Fruit fly (Drosophila melanogaster): ENCODE measurements around the gene mRpL19.

The mRpL19 gene

dm6 chr3R:8684328-8685177, 10.6 kb downstream of the mRpL19 start, which contains the start of gene CG44227:
Gene CG44227, minus strand, starts transcription at chr3R:8685176.
- no peak for TF ChIP-seq achi (GFP tag; optimal IDR thresholded peaks at IDR 0.05)
- no peak for TF ChIP-seq CG3032 (tag; optimal IDR thresholded peaks at IDR 0.05)
- TF ChIP-seq cyc (GFP tag; optimal IDR thresholded peaks at IDR 0.05), result no peak
- TF ChIP-seq CG6808 (GFP tag; optimal IDR thresholded peaks at IDR 0.05), result no peak
- TF ChIP-seq fd59A (GFP tag; optimal IDR thresholded peaks at IDR 0.05), result no peak
- TF ChIP-seq ss (GFP tag; optimal IDR thresholded peaks at IDR 0.05), result no peak
- no peak for TF ChIP-seq CG16779 (tag; optimal IDR thresholded peaks at IDR 0.05)
- TF ChIP-seq Sox15 (GFP tag; optimal IDR thresholded peaks at IDR 0.05), result no peak
- TF ChIP-seq CG3919 (GFP tag; optimal IDR thresholded peaks at IDR 0.05), result no peak
- no peak for TF ChIP-seq svp (GFP tag)

dm6 chr3R:8686446-8686845, 12.5 kb downstream of the mRpL19 start:
- TF ChIP-seq CG8119 (GFP tag; IDR thresholded peaks at IDR 0.05), result no peak
- no peak for TF ChIP-seq Sox15 (GFP tag; optimal IDR thresholded peaks at IDR 0.05)
- no peak for TF ChIP-seq pdm3 (GFP tag; optimal IDR thresholded peaks at IDR 0.05)

- TF ChIP-seq CG9139 (GFP tag; optimal IDR thresholded peaks at IDR 0.05) (peak; percentile 95), svp (GFP tag) (peak; percentile 37), CG6276 (GFP tag; optimal IDR thresholded peaks at IDR 0.05) (peak; percentile 95), CG10669 (GFP tag; optimal IDR thresholded peaks at IDR 0.05) (peak; percentile 81), achi (GFP tag; optimal IDR thresholded peaks at IDR 0.05) (peak; percentile 79), CG31627 (GFP tag; optimal IDR thresholded peaks at IDR 0.05) (no peak), dac (GFP tag; optimal IDR thresholded peaks at IDR 0.05) (peak; percentile 62), net (GFP tag; optimal IDR thresholded peaks at IDR 0.05) (peak; percentile 91), Sox14 (GFP tag; optimal IDR thresholded peaks at IDR 0.05) (peak; percentile 9), CG11294 (GFP tag; IDR thresholded peaks at IDR 0.05) (peak; percentile 68; the same call in 1 of the 2 replicates), CG6808 (GFP tag; optimal IDR thresholded peaks at IDR 0.05) (peak; percentile 86), cyc (GFP tag; optimal IDR thresholded peaks at IDR 0.05) (no peak), eg (GFP tag; IDR thresholded peaks at IDR 0.05) (peak; percentile 99), Eip78C (GFP tag) (no peak), Gug (GFP tag; IDR thresholded peaks at IDR 0.05) (peak; percentile 80), pdm3 (GFP tag; optimal IDR thresholded peaks at IDR 0.05) (peak; percentile 77), CG8632 (GFP tag; optimal IDR thresholded peaks at IDR 0.05) (peak; percentile 73), Ets96B (tag; optimal IDR thresholded peaks at IDR 0.05) (peak; percentile 74), CG6163 (GFP tag; IDR thresholded peaks at IDR 0.05) (peak; percentile 98), Lpt (GFP tag; optimal IDR thresholded peaks at IDR 0.05) (peak; percentile 87), CG6854 (GFP tag; optimal IDR thresholded peaks at IDR 0.05) (no peak), CG8119 (GFP tag; IDR thresholded peaks at IDR 0.05) (peak; percentile 94), vri (GFP tag; optimal IDR thresholded peaks at IDR 0.05) (peak; percentile 56), CG3032 (tag; optimal IDR thresholded peaks at IDR 0.05) (peak; percentile 75), fd85E (GFP tag; optimal IDR thresholded peaks at IDR 0.05) (peak; percentile 21), CG7368 (GFP tag; optimal IDR thresholded peaks at IDR 0.05) (peak; percentile 84), lz (GFP tag; optimal IDR thresholded peaks at IDR 0.05) (no peak), fkh (GFP tag; optimal IDR thresholded peaks at IDR 0.05) (peak; percentile 3), Eip93F (GFP tag; optimal IDR thresholded peaks at IDR 0.05) (no peak), salr (GFP tag; optimal IDR thresholded peaks at IDR 0.05) (peak; percentile 64 to 77), ss (GFP tag; optimal IDR thresholded peaks at IDR 0.05) (peak; percentile 91 to 94), Eip75B (GFP tag; optimal IDR thresholded peaks at IDR 0.05) (peak; percentile 55), dsx (GFP tag; optimal IDR thresholded peaks at IDR 0.05; ENCODE audit: poor library complexity, severe bottlenecking) (no peak), CG34406 (GFP tag; optimal IDR thresholded peaks at IDR 0.05) (peak; percentile 70), Hr4 (GFP tag; optimal IDR thresholded peaks at IDR 0.05) (peak; percentile 65), CG10631 (GFP tag; optimal IDR thresholded peaks at IDR 0.05) (peak; percentile 47), acj6 (GFP tag; optimal IDR thresholded peaks at IDR 0.05) (peak; percentile 21), CG11902 (GFP tag; optimal IDR thresholded peaks at IDR 0.05) (no peak), CG11762 (GFP tag; optimal IDR thresholded peaks at IDR 0.05; ENCODE audit: insufficient read depth) (peak; percentile 72), CG16779 (tag; optimal IDR thresholded peaks at IDR 0.05) (peak; percentile 94)
These were observed 20.4 kb downstream of the mRpL19 start for dm6 chr3R:8694110-8694826.

All from whole organism, prepupa.